Worm (Caenorhabditis elegans) whole organism, mixed stage, embryonic: ENCODE data around the gene srsx-9.
A peak's percentile ranks its signal among the peaks of the same experiment; 100 is the strongest.

Experiments used
- lin-13 ChIP-seq: fragments of 150-350 bp; optimal IDR thresholded peaks from 2 replicates; lab custom pipeline; 2014; ENCODE audit warnings: missing biosample characterization, missing genetic modification characterization
- lin-32 ChIP-seq: fragments of 200-800 bp; sonication (Bioruptor generic); optimal IDR thresholded peaks from 2 replicates; lab custom pipeline; 2018; ENCODE audit warnings: mild to moderate bottlenecking, missing genetic modification characterization, missing compliant biosample characterization
- mep-1 ChIP-seq: fragments of 150-350 bp; optimal IDR thresholded peaks from 2 replicates; lab custom pipeline; 2017; ENCODE audit warnings: missing biosample characterization, missing genetic modification reagents, missing genetic modification characterization, inconsistent platforms
- nhr-237 ChIP-seq: fragments of 150-350 bp; optimal IDR thresholded peaks from 2 replicates; lab custom pipeline; 2014; ENCODE audit warnings: missing biosample characterization, missing genetic modification characterization
- pha-4 ChIP-seq: fragments of 150-350 bp; optimal IDR thresholded peaks from 2 replicates; lab custom pipeline; 2018; ENCODE audit warnings: missing biosample characterization, missing genetic modification reagents, missing genetic modification characterization
- snpc-4 ChIP-seq: fragments of 150-350 bp; optimal IDR thresholded peaks from 2 replicates; lab custom pipeline; 2014; ENCODE audit warnings: missing biosample characterization, missing genetic modification characterization
- tbx-8 ChIP-seq: fragments of 200-800 bp; sonication (Bioruptor generic); optimal IDR thresholded peaks from 2 replicates; lab custom pipeline; 2018; ENCODE audit warnings: mild to moderate bottlenecking, missing genetic modification characterization, moderate library complexity, missing compliant biosample characterization
- ztf-11 ChIP-seq: fragments of 150-350 bp; optimal IDR thresholded peaks from 2 replicates; lab custom pipeline; 2014; ENCODE audit warnings: missing biosample characterization, missing genetic modification characterization

ce11 chrV:4968775-4969174, 4.1 kb downstream of the srsx-9 start:
- no peak for TF ChIP-seq snpc-4
- no peak for TF ChIP-seq lin-13 (tag; lab: Kevin White, UChicago)
- TF ChIP-seq nhr-237 (tag; lab: Kevin White, UChicago), result no peak
- no peak for TF ChIP-seq tbx-8
- peak; percentile 45 for TF ChIP-seq lin-32 (GFP tag; lab: Kevin White, UChicago)
- TF ChIP-seq ztf-11 (tag; lab: Kevin White, UChicago), result no peak
- no peak for TF ChIP-seq pha-4 (tag; lab: Kevin White, UChicago)
- TF ChIP-seq mep-1 (tag; lab: Kevin White, UChicago), result no peak
